Worm (Caenorhabditis elegans) whole organism, early embryonic: ENCODE results near the gene Y11D7A.9.

Source experiments
- B0310.2 ChIP-seq: sonication (generic microtip); optimal IDR thresholded peaks from 2 replicates; lab custom pipeline; 2016; ENCODE audit warnings: mild to moderate bottlenecking, missing genetic modification characterization, missing compliant biosample characterization
- F13C5.2 ChIP-seq: sonication (generic microtip); optimal IDR thresholded peaks from 2 replicates; lab custom pipeline; 2017; ENCODE audit warnings: mild to moderate bottlenecking, missing genetic modification characterization, inconsistent platforms, missing compliant biosample characterization
- aly-1 ChIP-seq: sonication (generic microtip); optimal IDR thresholded peaks from 2 replicates; lab custom pipeline; 2016; ENCODE audit warnings: missing genetic modification characterization, missing compliant biosample characterization
- ama-1 ChIP-seq: fragments of 150-350 bp; optimal IDR thresholded peaks from 2 replicates; lab custom pipeline; 2014
- ceh-13 ChIP-seq: fragments of 200-800 bp; sonication (Bioruptor generic); optimal IDR thresholded peaks from 2 replicates; lab custom pipeline; 2018; ENCODE audit warnings: mild to moderate bottlenecking, missing genetic modification characterization, missing compliant biosample characterization
- ceh-36 ChIP-seq: sonication (generic microtip); optimal IDR thresholded peaks from 2 replicates; lab custom pipeline; 2016; ENCODE audit warnings: missing genetic modification characterization, inconsistent platforms, missing compliant biosample characterization
- ets-7 ChIP-seq: sonication (generic microtip); optimal IDR thresholded peaks from 2 replicates; lab custom pipeline; 2016; ENCODE audit warnings: missing genotype, missing genetic modification characterization, missing compliant biosample characterization
- flt-1 ChIP-seq: fragments of 200-800 bp; sonication (Bioruptor generic); IDR thresholded peaks from 2 replicates; pipeline ENCODE4 v1.3.6; 2022; ENCODE audit warnings: missing genetic modification characterization, missing compliant biosample characterization
- hmbx-1 ChIP-seq: sonication (generic microtip); optimal IDR thresholded peaks from 2 replicates; lab custom pipeline; 2016; ENCODE audit warnings: mild to moderate bottlenecking, missing genetic modification characterization, missing compliant biosample characterization
- hmg-4 ChIP-seq: fragments of 200-800 bp; sonication (Bioruptor generic); optimal IDR thresholded peaks from 2 replicates; lab custom pipeline; 2018; ENCODE audit warnings: mild to moderate bottlenecking, missing genetic modification characterization, missing compliant biosample characterization
- hnd-1 ChIP-seq: sonication (generic microtip); optimal IDR thresholded peaks from 2 replicates; lab custom pipeline; 2016; ENCODE audit warnings: missing genetic modification characterization, missing compliant biosample characterization
- pes-1 ChIP-seq: fragments of 200-800 bp; sonication (Bioruptor generic); IDR thresholded peaks from 2 replicates; pipeline ENCODE4 v1.3.6; 2022; ENCODE audit warnings: missing genetic modification reagents, missing genetic modification characterization, missing compliant biosample characterization
- scrt-1 ChIP-seq: fragments of 200-800 bp; sonication (Bioruptor generic); IDR thresholded peaks from 2 replicates; pipeline ENCODE4 v1.3.6; 2022; ENCODE audit warnings: missing genetic modification characterization, missing compliant biosample characterization
- sea-1 ChIP-seq: fragments of 200-800 bp; sonication (Bioruptor generic); conservative IDR thresholded peaks from 2 replicates; pipeline ENCODE4 v1.3.6; 2022; ENCODE audit warnings: missing genetic modification characterization, missing compliant biosample characterization
- tbx-11 ChIP-seq: fragments of 200-800 bp; sonication (Bioruptor generic); IDR thresholded peaks from 2 replicates; pipeline ENCODE4 v1.3.6; 2022; ENCODE audit warnings: missing genetic modification characterization, missing compliant biosample characterization
- tbx-37 ChIP-seq: fragments of 200-800 bp; sonication (Bioruptor generic); conservative IDR thresholded peaks from 2 replicates; pipeline ENCODE4 v1.3.6; 2022; ENCODE audit warnings: missing genetic modification reagents, missing genetic modification characterization, missing compliant biosample characterization
- tra-4 ChIP-seq: sonication (generic microtip); optimal IDR thresholded peaks from 2 replicates; lab custom pipeline; 2017; ENCODE audit warnings: missing genetic modification characterization, missing compliant biosample characterization

The Y11D7A.9 gene

DNA sequence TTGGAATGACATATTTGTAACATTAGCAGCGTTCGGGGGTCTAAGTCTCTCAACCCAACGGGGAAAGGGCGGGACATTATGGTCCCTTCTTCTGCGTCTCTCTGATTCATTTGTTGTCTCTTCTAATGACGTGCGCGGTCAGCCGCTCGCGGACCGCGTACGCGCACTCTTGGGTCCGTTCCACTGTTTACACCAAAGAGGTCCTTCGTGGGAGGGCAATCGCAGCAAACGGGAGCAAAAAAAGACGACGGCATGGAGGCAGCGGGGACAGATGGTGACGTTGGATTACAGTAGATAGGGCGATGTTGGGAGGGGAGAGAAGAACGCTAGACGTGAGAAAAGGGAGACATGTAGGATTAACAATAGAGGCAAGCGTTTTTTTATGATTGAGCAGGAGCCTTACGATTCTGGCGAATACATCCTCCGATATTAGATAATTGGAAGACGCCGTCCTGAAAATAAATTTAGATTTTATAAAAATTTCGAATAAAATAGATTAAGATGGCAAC is 7.9 kb upstream of the Y11D7A.9 start, which contains the start of gene flh-1:
Gene flh-1 (minus strand): TSS at position 459 of the 509 bp plus-strand sequence.
- no peak for TF ChIP-seq hnd-1 (tag; lab: Kevin White, UChicago)
- TF ChIP-seq ceh-36, result peak; percentile 70
- TF ChIP-seq sea-1, result peak; percentile 82
- peak; percentile 86 for TF ChIP-seq hmg-4
- peak; percentile 47 for TF ChIP-seq aly-1
- peak; percentile 15 for TF ChIP-seq F13C5.2 (tag; lab: Kevin White, UChicago)

- no peak for TF ChIP-seq B0310.2 (tag; lab: Kevin White, UChicago)
- no peak for TF ChIP-seq hmg-4
- no peak for TF ChIP-seq aly-1
- no peak for TF ChIP-seq hmbx-1
- TF ChIP-seq tbx-11 (GFP tag; lab: Robert Waterston, UW), result no peak
- TF ChIP-seq sea-1, result no peak
- TF ChIP-seq ceh-36, result no peak
- no peak for TF ChIP-seq hnd-1 (tag; lab: Kevin White, UChicago)
- no peak for TF ChIP-seq ama-1 (lab: Kevin White, UChicago)
- no peak for TF ChIP-seq F13C5.2 (tag; lab: Kevin White, UChicago)
- no peak for TF ChIP-seq tbx-37 (GFP tag; lab: Robert Waterston, UW)
- TF ChIP-seq ets-7 (tag; lab: Kevin White, UChicago), result no peak
- TF ChIP-seq flt-1 (GFP tag; lab: Robert Waterston, UW), result no peak
- no peak for TF ChIP-seq pes-1 (GFP tag; lab: Robert Waterston, UW)
These were observed 6.4 kb upstream of the Y11D7A.9 start for ce11 chrIV:9262295-9262694.

DNA sequence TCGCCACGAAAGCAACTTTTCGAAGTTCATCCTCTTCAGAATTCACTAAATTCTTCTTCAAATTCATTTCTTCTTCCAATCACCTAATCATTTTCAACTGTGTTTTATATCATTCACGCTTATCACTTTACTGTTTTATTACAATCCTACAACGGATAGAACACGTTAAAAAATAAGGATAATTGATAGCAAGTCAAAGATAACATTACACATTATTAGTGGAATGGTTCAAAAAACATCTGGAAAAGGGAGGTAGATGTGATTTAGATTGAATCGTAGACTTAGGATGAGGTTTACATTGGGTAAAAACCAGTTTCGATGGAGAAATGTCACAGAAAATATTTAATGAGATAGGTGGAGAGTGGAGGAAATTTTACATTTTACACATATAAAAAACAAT is 5.8 kb upstream of the Y11D7A.9 start, which contains the start of gene col-120:
Gene col-120 (minus strand): TSS at position 101 of the 400 bp plus-strand sequence.
- no peak for TF ChIP-seq aly-1
- no peak for TF ChIP-seq pes-1 (GFP tag; lab: Robert Waterston, UW)
- TF ChIP-seq ceh-36, result no peak
- TF ChIP-seq ceh-13 (GFP tag; lab: Kevin White, UChicago), result no peak
- TF ChIP-seq sea-1, result no peak
- no peak for TF ChIP-seq tbx-11 (GFP tag; lab: Robert Waterston, UW)
- no peak for TF ChIP-seq B0310.2 (tag; lab: Kevin White, UChicago)
- no peak for TF ChIP-seq flt-1 (GFP tag; lab: Robert Waterston, UW)
- no peak for TF ChIP-seq tbx-37 (GFP tag; lab: Robert Waterston, UW)
- no peak for TF ChIP-seq tra-4 (tag; lab: Kevin White, UChicago)
- TF ChIP-seq F13C5.2 (tag; lab: Kevin White, UChicago), result no peak
- TF ChIP-seq ets-7 (tag; lab: Kevin White, UChicago), result no peak
- TF ChIP-seq hnd-1 (tag; lab: Kevin White, UChicago), result no peak
- no peak for TF ChIP-seq hmbx-1
- no peak for TF ChIP-seq scrt-1 (GFP tag; lab: Robert Waterston, UW)
- no peak for TF ChIP-seq hmg-4
- TF ChIP-seq ama-1 (lab: Kevin White, UChicago), result no peak

DNA sequence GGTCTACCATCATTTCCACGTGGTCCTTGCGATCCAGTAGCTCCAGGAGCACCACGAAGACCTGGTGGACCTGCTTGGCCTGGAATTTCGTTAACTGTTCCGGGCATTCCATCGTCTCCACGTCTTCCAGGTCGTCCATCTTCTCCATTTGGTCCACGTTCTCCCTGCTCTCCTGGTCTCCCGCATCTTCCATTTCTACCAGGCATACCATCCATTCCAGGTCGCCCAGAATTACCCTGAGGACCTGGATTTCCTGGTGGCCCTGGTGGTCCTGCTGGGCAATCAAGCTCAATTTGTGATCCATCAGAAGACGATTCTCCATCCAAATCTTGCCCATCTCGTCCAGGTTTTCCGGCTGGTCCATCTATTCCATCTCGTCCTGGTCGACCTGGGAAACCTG is 4.9 kb upstream of the Y11D7A.9 start:
- no peak for TF ChIP-seq sea-1
- no peak for TF ChIP-seq ama-1 (lab: Kevin White, UChicago)

DNA sequence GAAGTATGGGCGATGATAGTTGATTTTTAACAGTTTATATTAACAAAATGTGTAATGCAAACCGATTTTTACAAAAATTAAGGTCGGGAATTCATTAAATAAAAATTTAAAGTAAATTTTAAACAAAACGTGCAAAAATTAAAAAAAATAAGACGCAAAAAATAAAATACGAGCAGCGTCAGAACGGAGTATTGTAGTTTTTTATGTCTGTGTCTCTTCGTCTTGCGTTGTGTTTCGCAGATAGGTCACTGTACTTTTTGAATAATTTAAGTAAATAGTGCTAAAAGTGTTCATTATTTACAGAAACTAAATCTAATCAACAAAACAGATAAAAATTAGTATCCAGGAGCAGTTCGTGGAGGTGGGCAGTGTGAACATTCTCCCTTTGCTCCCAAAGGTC is 4.4 kb upstream of the Y11D7A.9 start:
- TF ChIP-seq ceh-36 (no peak), hmbx-1 (no peak), tra-4 (tag; lab: Kevin White, UChicago) (no peak), ets-7 (tag; lab: Kevin White, UChicago) (no peak), ceh-13 (GFP tag; lab: Kevin White, UChicago) (no peak), pes-1 (GFP tag; lab: Robert Waterston, UW) (no peak), ama-1 (lab: Kevin White, UChicago) (no peak), B0310.2 (tag; lab: Kevin White, UChicago) (no peak)

- TF ChIP-seq ets-7 (tag; lab: Kevin White, UChicago), result no peak
- TF ChIP-seq F13C5.2 (tag; lab: Kevin White, UChicago), result no peak
- no peak for TF ChIP-seq pes-1 (GFP tag; lab: Robert Waterston, UW)
- TF ChIP-seq ceh-36, result no peak
- no peak for TF ChIP-seq tbx-37 (GFP tag; lab: Robert Waterston, UW)
- no peak for TF ChIP-seq B0310.2 (tag; lab: Kevin White, UChicago)
- no peak for TF ChIP-seq aly-1
- no peak for TF ChIP-seq tra-4 (tag; lab: Kevin White, UChicago)
- no peak for TF ChIP-seq hmg-4
- no peak for TF ChIP-seq ama-1 (lab: Kevin White, UChicago)
- TF ChIP-seq ceh-13 (GFP tag; lab: Kevin White, UChicago), result no peak
- TF ChIP-seq scrt-1 (GFP tag; lab: Robert Waterston, UW), result no peak
- no peak for TF ChIP-seq hmbx-1
- TF ChIP-seq sea-1, result no peak
- TF ChIP-seq flt-1 (GFP tag; lab: Robert Waterston, UW), result no peak
- no peak for TF ChIP-seq hnd-1 (tag; lab: Kevin White, UChicago)
These were observed 3.8 kb upstream of the Y11D7A.9 start, which contains the start of gene Y11D7A.10 for ce11 chrIV:9259687-9260086. Gene Y11D7A.10 (minus strand): TSS chrIV:9259768.

- TF ChIP-seq pes-1 (GFP tag; lab: Robert Waterston, UW) (no peak), flt-1 (GFP tag; lab: Robert Waterston, UW) (no peak)
These were observed 2.6 kb upstream of the Y11D7A.9 start for ce11 chrIV:9258547-9258946.

ce11 chrIV:9256865-9257264 is 948 bp upstream of the Y11D7A.9 start:
- TF ChIP-seq sea-1, result no peak
- TF ChIP-seq scrt-1 (GFP tag; lab: Robert Waterston, UW), result no peak
- TF ChIP-seq hmbx-1, result no peak
- TF ChIP-seq tbx-11 (GFP tag; lab: Robert Waterston, UW), result no peak
- TF ChIP-seq tbx-37 (GFP tag; lab: Robert Waterston, UW), result no peak
- TF ChIP-seq pes-1 (GFP tag; lab: Robert Waterston, UW), result no peak
- no peak for TF ChIP-seq tra-4 (tag; lab: Kevin White, UChicago)
- no peak for TF ChIP-seq flt-1 (GFP tag; lab: Robert Waterston, UW)
- no peak for TF ChIP-seq hnd-1 (tag; lab: Kevin White, UChicago)
- no peak for TF ChIP-seq ets-7 (tag; lab: Kevin White, UChicago)
- TF ChIP-seq B0310.2 (tag; lab: Kevin White, UChicago), result no peak
- no peak for TF ChIP-seq hmg-4
- TF ChIP-seq aly-1, result no peak
- no peak for TF ChIP-seq ama-1 (lab: Kevin White, UChicago)
